Worm (Caenorhabditis elegans) whole organism, L4 larva: ENCODE measurements around the gene clec-222.

Experiments used
- Y48G9A.11 ChIP-seq: fragments of 200-800 bp; sonication (Bioruptor generic); IDR thresholded peaks from 2 replicates; pipeline ENCODE4 v1.3.6; 2022; ENCODE audit warnings: missing genetic modification reagents, missing genetic modification characterization, missing compliant biosample characterization
- ZK337.2 ChIP-seq: fragments of 200-800 bp; sonication (Bioruptor generic); IDR thresholded peaks from 2 replicates; pipeline ENCODE4 v1.3.6; 2022; ENCODE audit warnings: missing genetic modification reagents, missing genetic modification characterization, missing compliant biosample characterization
- aha-1 ChIP-seq: fragments of 150-350 bp; peaks from one replicate; lab custom pipeline; 2014; ENCODE audit warnings: missing biosample characterization, missing genetic modification characterization
- ceh-20 ChIP-seq: fragments of 200-800 bp; sonication (Bioruptor generic); IDR thresholded peaks from 2 replicates; pipeline ENCODE4 v1.3.6; 2022; ENCODE audit warnings: missing genetic modification reagents, missing genetic modification characterization, missing compliant biosample characterization
- ceh-28 ChIP-seq: fragments of 150-350 bp; optimal IDR thresholded peaks from 2 replicates; lab custom pipeline; 2014; ENCODE audit warnings: missing biosample characterization, missing genetic modification reagents, missing genetic modification characterization
- ceh-44 ChIP-seq: fragments of 200-800 bp; sonication (Bioruptor generic); IDR thresholded peaks from 2 replicates; pipeline ENCODE4 v1.3.6; 2022; ENCODE audit warnings: missing genetic modification reagents, missing genetic modification characterization, missing compliant biosample characterization
- ceh-62 ChIP-seq: sonication (generic microtip); optimal IDR thresholded peaks from 2 replicates; lab custom pipeline; 2017; ENCODE audit warnings: missing biosample characterization, missing genetic modification characterization
- daf-16 ChIP-seq, 3 experiments: sonication (generic microtip); optimal IDR thresholded peaks; 2 replicates each; lab custom pipeline; 2016 to 2017; ENCODE audit warnings: missing genetic modification characterization in 3 of 3, missing genetic modification reagents in 3 of 3, mild to moderate bottlenecking in 2 of 3, missing compliant biosample characterization in 2 of 3, missing biosample characterization in 1 of 3, moderate library complexity in 1 of 3
- daf-8 ChIP-seq: fragments of 200-800 bp; sonication (Bioruptor generic); IDR thresholded peaks from 2 replicates; pipeline ENCODE4 v1.3.6; 2022; ENCODE audit warnings: missing genetic modification characterization, missing compliant biosample characterization
- dpl-1 ChIP-seq: fragments of 150-350 bp; optimal IDR thresholded peaks from 2 replicates; lab custom pipeline; 2014; ENCODE audit warnings: missing biosample characterization, missing genetic modification reagents, missing genetic modification characterization
- fkh-10 ChIP-seq: fragments of 150-350 bp; optimal IDR thresholded peaks from 2 replicates; lab custom pipeline; 2014; ENCODE audit warnings: missing biosample characterization, missing genetic modification reagents, missing genetic modification characterization
- hif-1 ChIP-seq, 2 experiments: sonication (generic microtip); optimal IDR thresholded peaks; 2 replicates each; lab custom pipeline; 2016 to 2017; ENCODE audit warnings: missing compliant biosample characterization in 2 of 2, missing genetic modification characterization in 2 of 2, missing genetic modification reagents in 2 of 2, missing genotype in 2 of 2, mild to moderate bottlenecking in 1 of 2
- hlh-11 ChIP-seq: fragments of 200-800 bp; sonication (Bioruptor generic); optimal IDR thresholded peaks from 2 replicates; lab custom pipeline; 2018; ENCODE audit warnings: mild to moderate bottlenecking, missing genetic modification characterization, missing compliant biosample characterization
- hlh-30 ChIP-seq: sonication (generic microtip); optimal IDR thresholded peaks from 2 replicates; lab custom pipeline; 2017; ENCODE audit warnings: antibody characterized with exemption, mild to moderate bottlenecking, missing genetic modification characterization, missing compliant biosample characterization; ENCODE audit not compliant: insufficient read depth
- lir-3 ChIP-seq: sonication (generic microtip); optimal IDR thresholded peaks from 2 replicates; lab custom pipeline; 2016; ENCODE audit warnings: mild to moderate bottlenecking, missing genetic modification characterization, missing compliant biosample characterization
- mes-2 ChIP-seq: sonication (generic microtip); optimal IDR thresholded peaks from 2 replicates; lab custom pipeline; 2016; ENCODE audit warnings: missing genotype, mild to moderate bottlenecking, missing genetic modification characterization, missing compliant biosample characterization; ENCODE audit not compliant: poor library complexity, severe bottlenecking
- mxl-3 ChIP-seq: fragments of 200-800 bp; sonication (Bioruptor generic); optimal IDR thresholded peaks from 2 replicates; lab custom pipeline; 2018; ENCODE audit warnings: mild to moderate bottlenecking, missing genetic modification characterization, missing compliant biosample characterization
- nhr-11 ChIP-seq: fragments of 150-350 bp; optimal IDR thresholded peaks from 2 replicates; lab custom pipeline; 2014; ENCODE audit warnings: missing biosample characterization, missing genetic modification characterization
- nhr-237 ChIP-seq: sonication (generic microtip); optimal IDR thresholded peaks from 2 replicates; lab custom pipeline; 2017; ENCODE audit warnings: missing biosample characterization, missing genetic modification characterization
- nhr-28 ChIP-seq: fragments of 150-350 bp; optimal IDR thresholded peaks from 2 replicates; lab custom pipeline; 2014; ENCODE audit warnings: missing biosample characterization, missing genetic modification characterization
- nhr-41 ChIP-seq: fragments of 200-800 bp; sonication (Bioruptor generic); IDR thresholded peaks from 2 replicates; pipeline ENCODE4 v1.3.6; 2022; ENCODE audit warnings: missing genetic modification reagents, missing genetic modification characterization, missing compliant biosample characterization
- sdz-12 ChIP-seq: fragments of 200-800 bp; sonication (Bioruptor generic); optimal IDR thresholded peaks from 2 replicates; lab custom pipeline; 2018; ENCODE audit warnings: mild to moderate bottlenecking, missing genetic modification characterization, missing compliant biosample characterization
- skn-1 ChIP-seq: fragments of 150-350 bp; optimal IDR thresholded peaks from 2 replicates; lab custom pipeline; 2014; ENCODE audit warnings: missing biosample characterization, missing genetic modification characterization
- snpc-1.2 ChIP-seq: fragments of 200-800 bp; sonication (Bioruptor generic); IDR thresholded peaks from 2 replicates; pipeline ENCODE4 v1.3.6; 2022; ENCODE audit warnings: missing genetic modification reagents, missing genetic modification characterization, missing compliant biosample characterization
- spr-3 ChIP-seq: fragments of 200-800 bp; sonication (Bioruptor generic); optimal IDR thresholded peaks from 2 replicates; lab custom pipeline; 2018; ENCODE audit warnings: mild to moderate bottlenecking, missing genetic modification characterization, missing compliant biosample characterization
- tra-1 ChIP-seq: fragments of 200-800 bp; sonication (Bioruptor generic); IDR thresholded peaks from 2 replicates; pipeline ENCODE4 v1.3.6; 2022; ENCODE audit warnings: missing genetic modification reagents, missing genetic modification characterization, missing compliant biosample characterization
- vab-7 ChIP-seq: fragments of 200-800 bp; sonication (Bioruptor generic); IDR thresholded peaks from 2 replicates; pipeline ENCODE4 v1.3.6; 2022; ENCODE audit warnings: missing genetic modification reagents, missing genetic modification characterization, missing compliant biosample characterization
- zag-1 ChIP-seq: fragments of 150-350 bp; optimal IDR thresholded peaks from 2 replicates; lab custom pipeline; 2014; ENCODE audit warnings: missing biosample characterization, missing genetic modification characterization
- ztf-11 ChIP-seq: fragments of 150-350 bp; optimal IDR thresholded peaks from 2 replicates; lab custom pipeline; 2014; ENCODE audit warnings: missing biosample characterization, missing genetic modification characterization

Gene clec-222

ce11 chrV:11302698-11303097, 31.5 kb downstream of the clec-222 start, which contains the start of gene srh-46:
TSS of gene srh-46 (minus strand) at chrV:11302886.
- TF ChIP-seq nhr-28: peak; percentile 14
- no peak for TF ChIP-seq ceh-28 (tag; lab: Kevin White, UChicago)

- TF ChIP-seq dpl-1 (no peak), aha-1 (tag; lab: Kevin White, UChicago) (peak; percentile 94), sdz-12 (GFP tag; lab: Kevin White, UChicago) (no peak), fkh-10 (GFP tag; lab: Kevin White, UChicago) (no peak), vab-7 (GFP tag; lab: Robert Waterston, UW) (no peak)
These were observed 33.0 kb downstream of the clec-222 start for ce11 chrV:11304200-11304599.

ce11 chrV:11304879-11305278, 33.7 kb downstream of the clec-222 start, which contains the start of gene srh-45:
TSS of gene srh-45 (minus strand) at chrV:11304979.
- TF ChIP-seq snpc-1.2 (GFP tag; lab: Robert Waterston, UW) (no peak), aha-1 (tag; lab: Kevin White, UChicago) (peak; percentile 52)

ce11 chrV:11307781-11308180, 36.6 kb downstream of the clec-222 start:
- peak; percentile 47; the same call in 1 of the 2 replicates for TF ChIP-seq ceh-20 (GFP tag; lab: Robert Waterston, UW)
- TF ChIP-seq skn-1 (tag; lab: Kevin White, UChicago): no peak
- peak in 1 of 2 experiments; percentile 11 for TF ChIP-seq daf-16 (GFP tag; optimal IDR thresholded peaks at IDR 0.05; lab: Kevin White, UChicago)
- no peak for TF ChIP-seq daf-16 (tag; optimal IDR thresholded peaks at IDR 0.05; lab: Kevin White, UChicago)
- TF ChIP-seq ZK337.2 (GFP tag; lab: Robert Waterston, UW): no peak
- TF ChIP-seq zag-1: no peak
- peak; percentile 35 for TF ChIP-seq hlh-11
- TF ChIP-seq nhr-11: peak; percentile 9

ce11 chrV:11308346-11308745, 37.2 kb downstream of the clec-222 start, which contains the start of gene snf-11:
TSS of gene snf-11 (minus strand) at chrV:11308446.
- TF ChIP-seq ceh-44 (GFP tag; lab: Robert Waterston, UW) (no peak), Y48G9A.11 (no peak), hif-1 (tag; optimal IDR thresholded peaks at IDR 0.05; lab: Kevin White, UChicago) (no peak), vab-7 (GFP tag; lab: Robert Waterston, UW) (no peak), nhr-41 (GFP tag; lab: Robert Waterston, UW) (no peak), daf-8 (no peak), spr-3 (GFP tag; lab: Kevin White, UChicago) (no peak), ceh-62 (tag; lab: Kevin White, UChicago) (no peak), lir-3 (tag; lab: Kevin White, UChicago) (no peak), ztf-11 (no peak)

- peak; percentile 46 for TF ChIP-seq nhr-28
- TF ChIP-seq hlh-11: peak; percentile 22
- TF ChIP-seq hlh-30 (tag; lab: Kevin White, UChicago): peak; percentile 22
- peak; percentile 45; the same call in 1 of the 2 replicates for TF ChIP-seq ZK337.2 (GFP tag; lab: Robert Waterston, UW)
- no peak for TF ChIP-seq mes-2
- no peak for TF ChIP-seq nhr-237
- 0 out of 2 replicates have a peak, but pooled peaks have one; percentile 25 for TF ChIP-seq ceh-20 (GFP tag; lab: Robert Waterston, UW)
- peak in 1 of 2 experiments; percentile 58 for TF ChIP-seq daf-16 (GFP tag; optimal IDR thresholded peaks at IDR 0.05; lab: Kevin White, UChicago)
- TF ChIP-seq daf-16 (tag; optimal IDR thresholded peaks at IDR 0.05; lab: Kevin White, UChicago): no peak
- TF ChIP-seq tra-1: 0 out of 2 replicates have a peak, but pooled peaks have one; percentile 20
- peak; percentile 20 for TF ChIP-seq mxl-3
- no peak for TF ChIP-seq sdz-12 (GFP tag; lab: Kevin White, UChicago)
- peak; percentile 56 for TF ChIP-seq nhr-11
These were observed 37.8 kb downstream of the clec-222 start for ce11 chrV:11308915-11309314.
